Fruit fly (Drosophila melanogaster): ENCODE results near the gene CG31388.

DNA sequence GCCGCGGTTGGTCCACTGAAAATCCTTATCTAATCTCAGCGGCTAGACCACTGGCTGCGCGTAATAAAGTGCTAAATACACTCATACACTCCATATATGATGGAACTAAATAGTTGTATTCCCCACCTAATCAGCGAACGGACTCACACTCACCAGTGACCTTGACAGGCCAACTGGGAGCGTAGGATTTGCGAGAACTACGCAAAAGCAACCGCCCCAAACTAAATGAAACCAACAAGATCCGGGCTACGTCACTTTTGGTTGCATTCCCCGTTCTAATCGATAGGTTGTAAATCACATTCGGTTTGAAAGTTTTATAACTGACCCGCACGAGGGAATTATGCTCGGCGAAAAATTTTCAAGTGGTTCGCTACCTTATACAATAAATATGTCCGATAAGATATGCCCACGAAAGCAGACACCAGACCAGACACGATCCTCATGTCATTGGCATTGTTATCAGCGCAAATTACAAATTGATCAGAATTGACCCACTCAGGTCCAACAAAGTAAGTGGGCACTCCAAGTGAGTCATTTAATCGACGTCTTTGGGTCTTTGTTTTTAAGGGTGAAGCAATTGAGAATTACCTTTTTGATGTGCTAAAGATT is 38.3 kb upstream of the CG31388 start:
- TF ChIP-seq fkh (GFP tag; optimal IDR thresholded peaks at IDR 0.05) (no peak), CG11762 (GFP tag; optimal IDR thresholded peaks at IDR 0.05; ENCODE audit: insufficient read depth) (no peak), Met (GFP tag; optimal IDR thresholded peaks at IDR 0.05) (no peak), svp (GFP tag) (no peak), OdsH (GFP tag; optimal IDR thresholded peaks at IDR 0.05) (no peak), Eip75B (GFP tag; optimal IDR thresholded peaks at IDR 0.05) (no peak), Gug (GFP tag; IDR thresholded peaks at IDR 0.05) (no peak), CG15336 (GFP tag; IDR thresholded peaks at IDR 0.05) (no peak), CG6854 (GFP tag; optimal IDR thresholded peaks at IDR 0.05) (no peak), CG11294 (GFP tag; IDR thresholded peaks at IDR 0.05) (no peak), CG10631 (GFP tag; optimal IDR thresholded peaks at IDR 0.05) (no peak), achi (GFP tag; optimal IDR thresholded peaks at IDR 0.05) (no peak)

Measured in whole organism, prepupa.